Worm (Caenorhabditis elegans) whole organism, L4 larva: Measurements from ENCODE around the gene ssq-1.

ENCODE experiments used
- F26F4.8 ChIP-seq: fragments of 200-800 bp; sonication (Bioruptor generic); conservative IDR thresholded peaks from 2 replicates; pipeline ENCODE4 v1.3.6; 2022; ENCODE audit warnings: missing genetic modification characterization, missing compliant biosample characterization
- aha-1 ChIP-seq: fragments of 150-350 bp; peaks from one replicate; lab custom pipeline; 2014; ENCODE audit warnings: missing biosample characterization, missing genetic modification characterization
- ama-1 ChIP-seq: fragments of 150-350 bp; optimal IDR thresholded peaks from 2 replicates; lab custom pipeline; 2014; ENCODE audit warnings: inconsistent platforms, mixed read lengths
- arid-1 ChIP-seq: fragments of 200-800 bp; sonication (Bioruptor generic); conservative IDR thresholded peaks from 2 replicates; pipeline ENCODE4 v1.3.6; 2022; ENCODE audit warnings: missing genetic modification reagents, missing genetic modification characterization, missing compliant biosample characterization
- ceh-44 ChIP-seq: fragments of 200-800 bp; sonication (Bioruptor generic); IDR thresholded peaks from 2 replicates; pipeline ENCODE4 v1.3.6; 2022; ENCODE audit warnings: missing genetic modification reagents, missing genetic modification characterization, missing compliant biosample characterization
- ceh-62 ChIP-seq: sonication (generic microtip); optimal IDR thresholded peaks from 2 replicates; lab custom pipeline; 2017; ENCODE audit warnings: missing biosample characterization, missing genetic modification characterization
- daf-12 ChIP-seq: fragments of 150-350 bp; optimal IDR thresholded peaks from 2 replicates; lab custom pipeline; 2014; ENCODE audit warnings: missing biosample characterization, missing genetic modification reagents, missing genetic modification characterization
- daf-16 ChIP-seq, 3 experiments: sonication (generic microtip); optimal IDR thresholded peaks; 2 replicates each; lab custom pipeline; 2016 to 2017; ENCODE audit warnings: missing genetic modification characterization in 3 of 3, missing genetic modification reagents in 3 of 3, mild to moderate bottlenecking in 2 of 3, missing compliant biosample characterization in 2 of 3, missing biosample characterization in 1 of 3, moderate library complexity in 1 of 3
- daf-19 ChIP-seq: fragments of 200-800 bp; sonication (Bioruptor generic); conservative IDR thresholded peaks from 2 replicates; pipeline ENCODE4 v1.3.6; 2022; ENCODE audit warnings: missing genetic modification characterization, missing compliant biosample characterization
- dmd-6 ChIP-seq: fragments of 200-800 bp; sonication (Bioruptor generic); IDR thresholded peaks from 2 replicates; pipeline ENCODE4 v1.3.6; 2022; ENCODE audit warnings: missing genetic modification reagents, missing genetic modification characterization, missing compliant biosample characterization
- dmd-9 ChIP-seq: fragments of 200-800 bp; sonication (Bioruptor generic); IDR thresholded peaks from 2 replicates; pipeline ENCODE4 v1.3.6; 2022; ENCODE audit warnings: missing genetic modification reagents, missing genetic modification characterization, missing compliant biosample characterization
- dpl-1 ChIP-seq: fragments of 150-350 bp; optimal IDR thresholded peaks from 2 replicates; lab custom pipeline; 2014; ENCODE audit warnings: missing biosample characterization, missing genetic modification reagents, missing genetic modification characterization
- egl-43 ChIP-seq: fragments of 200-800 bp; sonication (Bioruptor generic); IDR thresholded peaks from 2 replicates; pipeline ENCODE4 v1.3.6; 2022; ENCODE audit warnings: missing genetic modification reagents, missing genetic modification characterization, missing compliant biosample characterization
- fos-1 ChIP-seq: fragments of 150-350 bp; optimal IDR thresholded peaks from 2 replicates; lab custom pipeline; 2014; ENCODE audit warnings: missing biosample characterization, missing genetic modification characterization
- gei-8 ChIP-seq: fragments of 200-800 bp; sonication (Bioruptor generic); optimal IDR thresholded peaks from 2 replicates; lab custom pipeline; 2018; ENCODE audit warnings: mild to moderate bottlenecking, missing genetic modification characterization, missing compliant biosample characterization
- hlh-30 ChIP-seq: sonication (generic microtip); optimal IDR thresholded peaks from 2 replicates; lab custom pipeline; 2017; ENCODE audit warnings: antibody characterized with exemption, mild to moderate bottlenecking, missing genetic modification characterization, missing compliant biosample characterization; ENCODE audit not compliant: insufficient read depth
- hmg-1.1 ChIP-seq: fragments of 200-800 bp; sonication (Bioruptor generic); IDR thresholded peaks from 2 replicates; pipeline ENCODE4 v1.3.6; 2022; ENCODE audit warnings: missing genetic modification reagents, missing genetic modification characterization, missing compliant biosample characterization
- lin-13 ChIP-seq: fragments of 150-350 bp; optimal IDR thresholded peaks from 2 replicates; lab custom pipeline; 2014; ENCODE audit warnings: missing biosample characterization, missing genetic modification reagents, missing genetic modification characterization
- lin-38 ChIP-seq: fragments of 200-800 bp; sonication (Bioruptor generic); IDR thresholded peaks from 2 replicates; pipeline ENCODE4 v1.3.6; 2022; ENCODE audit warnings: missing genetic modification reagents, missing genetic modification characterization, missing compliant biosample characterization
- lir-3 ChIP-seq: sonication (generic microtip); optimal IDR thresholded peaks from 2 replicates; lab custom pipeline; 2016; ENCODE audit warnings: mild to moderate bottlenecking, missing genetic modification characterization, missing compliant biosample characterization
- madf-5 ChIP-seq, 2 experiments: fragments of 200-800 bp; sonication (Bioruptor generic); IDR thresholded peaks; 2 replicates each; pipeline ENCODE4 v1.3.6; 2022; ENCODE audit warnings: missing compliant biosample characterization in 2 of 2, missing genetic modification characterization in 2 of 2
- mxl-3 ChIP-seq: fragments of 200-800 bp; sonication (Bioruptor generic); optimal IDR thresholded peaks from 2 replicates; lab custom pipeline; 2018; ENCODE audit warnings: mild to moderate bottlenecking, missing genetic modification characterization, missing compliant biosample characterization
- nhr-102 ChIP-seq: sonication (generic microtip); optimal IDR thresholded peaks from 2 replicates; lab custom pipeline; 2016; ENCODE audit warnings: mild to moderate bottlenecking, missing genetic modification characterization, moderate library complexity, missing compliant biosample characterization
- nhr-41 ChIP-seq: fragments of 200-800 bp; sonication (Bioruptor generic); IDR thresholded peaks from 2 replicates; pipeline ENCODE4 v1.3.6; 2022; ENCODE audit warnings: missing genetic modification reagents, missing genetic modification characterization, missing compliant biosample characterization
- pqm-1 ChIP-seq: sonication (generic microtip); optimal IDR thresholded peaks from 2 replicates; lab custom pipeline; 2017; ENCODE audit warnings: missing biosample characterization, missing genetic modification characterization
- set-16 ChIP-seq: fragments of 200-800 bp; sonication (Bioruptor generic); IDR thresholded peaks from 2 replicates; pipeline ENCODE4 v1.3.6; 2022; ENCODE audit warnings: missing genetic modification reagents, missing genetic modification characterization, missing compliant biosample characterization
- snpc-1.2 ChIP-seq: fragments of 200-800 bp; sonication (Bioruptor generic); IDR thresholded peaks from 2 replicates; pipeline ENCODE4 v1.3.6; 2022; ENCODE audit warnings: missing genetic modification reagents, missing genetic modification characterization, missing compliant biosample characterization
- spr-1 ChIP-seq: sonication (generic microtip); optimal IDR thresholded peaks from 2 replicates; lab custom pipeline; 2016; ENCODE audit warnings: mild to moderate bottlenecking, missing genetic modification characterization, missing compliant biosample characterization
- spr-3 ChIP-seq: fragments of 200-800 bp; sonication (Bioruptor generic); optimal IDR thresholded peaks from 2 replicates; lab custom pipeline; 2018; ENCODE audit warnings: mild to moderate bottlenecking, missing genetic modification characterization, missing compliant biosample characterization
- unc-130 ChIP-seq: sonication (generic microtip); optimal IDR thresholded peaks from 2 replicates; lab custom pipeline; 2016; ENCODE audit warnings: missing genetic modification reagents, missing genetic modification characterization, missing compliant biosample characterization
- unc-39 ChIP-seq: sonication (generic microtip); optimal IDR thresholded peaks from 2 replicates; lab custom pipeline; 2017; ENCODE audit warnings: missing biosample characterization, missing genetic modification characterization
- zag-1 ChIP-seq: fragments of 150-350 bp; optimal IDR thresholded peaks from 2 replicates; lab custom pipeline; 2014; ENCODE audit warnings: missing biosample characterization, missing genetic modification characterization

Gene ssq-1

DNA sequence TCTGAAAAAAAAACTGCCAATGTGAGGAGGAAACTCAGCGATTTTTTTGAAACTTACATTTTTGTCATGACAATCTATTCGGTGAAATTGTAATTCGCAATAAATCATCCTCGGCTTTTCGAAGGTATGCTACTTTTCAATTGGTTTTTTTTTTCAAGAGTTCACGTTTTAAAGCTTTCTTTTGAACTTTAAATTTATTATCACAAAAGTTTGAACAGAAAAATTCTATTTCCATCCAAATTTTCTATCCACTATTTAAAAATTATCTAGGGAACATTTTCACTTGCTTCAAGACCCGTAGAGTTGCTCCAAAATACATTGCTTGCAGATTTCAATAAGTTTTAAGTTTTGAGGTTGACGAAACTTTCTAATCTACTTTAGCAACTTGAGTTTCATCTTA, 5.8 kb upstream of the ssq-1 start, which contains the start of gene K07F5.6:
K07F5.6 (minus strand) TSS at position 101 of the 400 bp plus-strand sequence.
- no peak for TF ChIP-seq madf-5 (GFP tag; IDR thresholded peaks at IDR 0.05; lab: Robert Waterston, UW)
- TF ChIP-seq spr-1 (tag; lab: Kevin White, UChicago) = no peak
- TF ChIP-seq gei-8 (GFP tag; lab: Kevin White, UChicago) = no peak
- no peak for TF ChIP-seq arid-1
- no peak for TF ChIP-seq daf-19 (GFP tag; lab: Robert Waterston, UW)
- no peak for TF ChIP-seq hmg-1.1
- TF ChIP-seq dpl-1 = no peak
- no peak for TF ChIP-seq spr-3 (GFP tag; lab: Kevin White, UChicago)
- no peak for TF ChIP-seq daf-16 (GFP tag; optimal IDR thresholded peaks at IDR 0.05; lab: Kevin White, UChicago)
- TF ChIP-seq daf-16 (tag; optimal IDR thresholded peaks at IDR 0.05; lab: Kevin White, UChicago) = no peak
- TF ChIP-seq dmd-9 = no peak
- TF ChIP-seq F26F4.8 (GFP tag; lab: Robert Waterston, UW) = no peak
- no peak for TF ChIP-seq daf-12
- TF ChIP-seq ceh-62 (tag; lab: Kevin White, UChicago) = no peak

DNA sequence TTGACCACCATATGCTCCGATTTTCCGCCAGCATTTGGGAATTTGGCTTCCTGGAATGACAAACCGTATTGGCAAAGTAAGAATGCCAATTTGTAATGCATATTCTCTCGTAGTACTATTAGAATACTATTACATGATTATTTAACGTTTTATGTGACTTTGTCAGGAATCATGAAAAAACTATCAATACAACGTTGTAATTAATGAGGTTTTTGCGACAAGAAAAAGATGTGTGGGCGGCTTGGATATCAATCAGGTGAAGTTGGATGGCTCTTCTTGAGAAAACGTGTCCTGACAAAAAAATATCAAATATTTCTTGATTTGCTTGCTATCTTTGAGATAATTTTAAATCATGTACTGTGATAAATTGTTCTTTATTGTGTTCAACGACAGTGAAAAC, 4.3 kb upstream of the ssq-1 start, which contains the start of gene K07F5.7:
K07F5.7 (minus strand) TSS at position 101 of the 400 bp plus-strand sequence.
- TF ChIP-seq lin-13 (no peak), zag-1 (tag; lab: Kevin White, UChicago) (no peak), aha-1 (tag; lab: Kevin White, UChicago) (peak; percentile 64), dpl-1 (no peak), unc-130 (GFP tag; lab: Kevin White, UChicago) (no peak), egl-43 (no peak)

DNA sequence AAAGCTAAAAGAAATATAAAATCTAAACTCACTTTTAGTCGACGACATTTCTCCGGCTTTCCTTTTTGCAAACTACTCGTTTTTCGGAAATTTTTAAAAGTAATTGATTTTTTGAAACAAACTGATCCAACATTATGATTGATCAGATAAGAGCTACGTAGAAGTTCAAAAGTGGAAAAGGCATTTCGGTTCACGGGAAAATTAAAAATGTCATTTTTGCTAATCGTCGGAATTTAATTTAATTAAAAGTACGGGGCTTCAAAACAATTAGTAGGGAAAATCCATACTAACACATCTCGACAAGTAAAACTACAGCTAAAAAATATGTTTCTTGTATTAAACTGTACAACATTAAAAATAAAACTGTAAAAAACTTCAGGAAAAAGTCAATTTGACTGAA, 2.7 kb upstream of the ssq-1 start, which contains the start of gene K07F5.8:
K07F5.8 (minus strand) TSS at position 101 of the 400 bp plus-strand sequence.
- TF ChIP-seq mxl-3 (GFP tag; lab: Kevin White, UChicago) (no peak), zag-1 (tag; lab: Kevin White, UChicago) (no peak), nhr-102 (no peak), lir-3 (tag; lab: Kevin White, UChicago) (no peak), unc-39 (tag; lab: Kevin White, UChicago) (no peak), snpc-1.2 (no peak), nhr-41 (GFP tag; lab: Robert Waterston, UW) (no peak), daf-12 (no peak), lin-38 (GFP tag; lab: Robert Waterston, UW) (no peak), set-16 (GFP tag; lab: Robert Waterston, UW) (no peak), ceh-62 (tag; lab: Kevin White, UChicago) (no peak)

DNA sequence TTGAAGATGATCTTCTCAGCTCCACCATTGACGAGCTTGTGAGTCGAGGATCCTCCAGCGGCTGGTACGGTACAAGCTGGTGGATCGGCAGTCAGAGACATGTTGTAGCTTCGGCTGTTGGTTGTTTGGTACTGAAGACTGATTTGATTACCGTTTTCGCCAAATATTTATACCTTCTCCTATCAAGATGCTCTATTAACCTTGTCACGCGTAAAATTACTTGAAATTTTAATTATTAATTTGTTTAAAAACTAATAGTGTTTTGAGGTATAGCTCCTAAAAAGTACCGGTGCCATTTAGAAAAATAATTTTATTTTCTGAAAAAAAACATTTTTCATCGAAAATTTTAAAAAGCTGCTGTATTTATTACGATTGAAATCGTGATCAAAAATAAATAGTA, 1.4 kb upstream of the ssq-1 start, which contains the start of gene ssp-10:
ssp-10 (minus strand) TSS at position 101 of the 400 bp plus-strand sequence.
- TF ChIP-seq zag-1 (tag; lab: Kevin White, UChicago) = no peak
- no peak for TF ChIP-seq ceh-44 (GFP tag; lab: Robert Waterston, UW)
- no peak for TF ChIP-seq pqm-1 (tag; lab: Kevin White, UChicago)
- TF ChIP-seq unc-130 (GFP tag; lab: Kevin White, UChicago) = no peak
- TF ChIP-seq ama-1 (lab: Kevin White, UChicago) = no peak
- no peak for TF ChIP-seq hlh-30 (tag; lab: Kevin White, UChicago)
- no peak for TF ChIP-seq fos-1 (tag; lab: Kevin White, UChicago)

DNA sequence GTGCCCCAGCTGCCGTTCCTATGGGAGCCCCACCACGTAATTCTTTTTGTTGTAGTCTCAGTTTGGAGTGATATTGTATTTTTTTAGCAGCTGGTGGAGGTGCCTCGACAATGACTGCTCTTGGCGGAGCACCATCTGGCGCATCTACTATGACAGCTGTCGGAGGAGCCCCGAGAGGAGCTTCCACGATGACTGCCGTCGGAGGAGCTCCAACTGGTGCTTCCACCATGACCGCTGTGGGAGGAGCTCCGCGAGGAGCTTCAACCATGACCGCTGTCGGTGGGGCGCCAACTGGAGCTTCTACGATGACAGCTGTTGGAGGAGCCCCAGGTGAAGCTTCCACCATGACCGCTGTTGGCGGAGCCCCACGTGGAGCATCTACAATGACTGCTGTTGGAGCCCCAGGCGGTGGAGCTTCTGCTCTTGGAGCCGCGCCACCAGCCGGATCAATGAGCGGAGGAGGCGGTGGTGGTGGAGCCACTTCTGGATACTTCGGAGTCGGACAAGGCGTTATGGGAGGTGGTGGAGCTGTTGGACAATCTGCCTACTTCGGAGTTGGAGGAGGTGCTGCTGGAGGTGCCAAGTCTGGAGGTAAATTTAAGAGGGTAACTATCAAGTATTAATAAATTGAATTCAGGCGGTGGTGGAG, 592 bp downstream of the ssq-1 start:
- TF ChIP-seq dmd-6 (GFP tag; lab: Robert Waterston, UW) (no peak), set-16 (GFP tag; lab: Robert Waterston, UW) (peak; percentile 93)
